Fruit fly (Drosophila melanogaster) whole organism, embryonic: Measurements from ENCODE around the gene CG42390.
A peak's percentile ranks its signal among the peaks of the same experiment; 100 is the strongest.

Experiments
- CG12744 ChIP-seq: fragments of 200-800 bp; sonication (Bioruptor generic); optimal IDR thresholded peaks from 2 replicates; lab custom pipeline; 2016; ENCODE audit warnings: missing biosample characterization, missing genetic modification characterization
- CG14667 ChIP-seq: fragments of 200-800 bp; sonication (Bioruptor generic); IDR thresholded peaks from 2 replicates; pipeline ENCODE4 v1.3.6; 2022; ENCODE audit warnings: missing biosample characterization, missing genetic modification characterization
- CG15269 ChIP-seq: fragments of 200-800 bp; sonication (Bioruptor generic); optimal IDR thresholded peaks from 2 replicates; lab custom pipeline; 2018; ENCODE audit warnings: missing biosample characterization, mild to moderate bottlenecking, missing genetic modification characterization, moderate library complexity
- CG17359 ChIP-seq: fragments of 200-800 bp; sonication (Bioruptor generic); optimal IDR thresholded peaks from 3 replicates; lab custom pipeline; 2018; ENCODE audit warnings: missing biosample characterization, mild to moderate bottlenecking, missing genetic modification characterization, moderate library complexity
- CG17361 ChIP-seq: fragments of 200-800 bp; sonication (Bioruptor generic); IDR thresholded peaks from 3 replicates; pipeline ENCODE4 v1.3.6; 2022; ENCODE audit warnings: missing biosample characterization, missing genetic modification characterization
- CG17802 ChIP-seq: fragments of 200-800 bp; sonication (Bioruptor generic); optimal IDR thresholded peaks from 2 replicates; lab custom pipeline; 2018; ENCODE audit warnings: missing biosample characterization, mild to moderate bottlenecking, missing genetic modification characterization, moderate library complexity
- CG2678 ChIP-seq: fragments of 200-800 bp; sonication (Bioruptor generic); optimal IDR thresholded peaks from 3 replicates; lab custom pipeline; 2019; ENCODE audit warnings: missing biosample characterization, mild to moderate bottlenecking, missing genetic modification characterization, moderate library complexity
- CG2712 ChIP-seq: fragments of 200-800 bp; optimal IDR thresholded peaks from 3 replicates; lab custom pipeline; 2019; ENCODE audit warnings: missing biosample characterization, mild to moderate bottlenecking, missing genetic modification characterization, moderate library complexity
- CG30403 ChIP-seq: fragments of 200-800 bp; sonication (Bioruptor generic); optimal IDR thresholded peaks from 3 replicates; lab custom pipeline; 2016; ENCODE audit warnings: missing biosample characterization, missing genetic modification characterization
- CG31441 ChIP-seq: fragments of 200-800 bp; sonication (Bioruptor generic); IDR thresholded peaks from 2 replicates; pipeline ENCODE4 v1.3.6; 2022; ENCODE audit warnings: missing biosample characterization, missing genetic modification characterization
- CG32532 ChIP-seq: fragments of 200-800 bp; sonication (Bioruptor generic); IDR thresholded peaks from 2 replicates; pipeline ENCODE4 v1.3.6; 2022; ENCODE audit warnings: missing biosample characterization, missing genetic modification characterization
- CG32772 ChIP-seq: fragments of 200-800 bp; sonication (Bioruptor generic); IDR thresholded peaks from 2 replicates; pipeline ENCODE4 v1.3.6; 2022; ENCODE audit warnings: missing biosample characterization, missing genetic modification characterization
- CG3847 ChIP-seq: fragments of 200-800 bp; sonication (Bioruptor generic); IDR thresholded peaks from 2 replicates; pipeline ENCODE4 v1.3.6; 2022; ENCODE audit warnings: missing biosample characterization, missing genetic modification characterization
- CG8924 ChIP-seq: fragments of 200-800 bp; optimal IDR thresholded peaks from 3 replicates; lab custom pipeline; 2019; ENCODE audit warnings: missing biosample characterization, mild to moderate bottlenecking, missing genetic modification characterization, moderate library complexity
- CG9437 ChIP-seq: fragments of 200-800 bp; sonication (Bioruptor generic); optimal IDR thresholded peaks from 2 replicates; lab custom pipeline; 2018; ENCODE audit warnings: missing biosample characterization, mild to moderate bottlenecking, missing genetic modification characterization
- CG9727 ChIP-seq: fragments of 200-800 bp; sonication (Bioruptor generic); optimal IDR thresholded peaks from 3 replicates; lab custom pipeline; 2017; ENCODE audit warnings: missing biosample characterization, mild to moderate bottlenecking, missing genetic modification characterization
- CTCF ChIP-seq: fragments of 200-800 bp; sonication (Bioruptor generic); optimal IDR thresholded peaks from 2 replicates; lab custom pipeline; 2017; ENCODE audit warnings: missing biosample characterization, mild to moderate bottlenecking, missing genetic modification characterization, moderate library complexity
- CoRest ChIP-seq: fragments of 200-800 bp; sonication (Bioruptor generic); optimal IDR thresholded peaks from 3 replicates; lab custom pipeline; 2018; ENCODE audit warnings: missing biosample characterization, mild to moderate bottlenecking, missing genetic modification characterization, moderate library complexity
- D19A ChIP-seq: fragments of 200-800 bp; optimal IDR thresholded peaks from 3 replicates; lab custom pipeline; 2019; ENCODE audit warnings: missing biosample characterization, mild to moderate bottlenecking, missing genetic modification characterization, moderate library complexity
- Deaf1 ChIP-seq: fragments of 200-800 bp; optimal IDR thresholded peaks from 3 replicates; lab custom pipeline; 2019; ENCODE audit warnings: missing biosample characterization, mild to moderate bottlenecking, missing genetic modification characterization, moderate library complexity
- Drgx ChIP-seq: fragments of 200-800 bp; sonication (Bioruptor generic); IDR thresholded peaks from 2 replicates; pipeline ENCODE4 v1.3.6; 2022; ENCODE audit warnings: missing biosample characterization, missing genetic modification characterization
- HLHmδ ChIP-seq: fragments of 200-800 bp; sonication (Bioruptor generic); optimal IDR thresholded peaks from 2 replicates; lab custom pipeline; 2018; ENCODE audit warnings: missing biosample characterization, mild to moderate bottlenecking, missing genetic modification characterization, moderate library complexity
- Hr51 ChIP-seq, 2 experiments: fragments of 200-800 bp; sonication (Bioruptor generic); optimal IDR thresholded peaks; 2 replicates in 1 of 2; 3 replicates in 1 of 2; lab custom pipeline; 2016 to 2018; ENCODE audit warnings: missing biosample characterization in 2 of 2, missing genetic modification characterization in 2 of 2, mild to moderate bottlenecking in 1 of 2, moderate library complexity in 1 of 2
- Hr78 ChIP-seq, 2 experiments: fragments of 200-800 bp in 1 of 2; fragments of >200 bp in 1 of 2; sonication (Bioruptor generic) in 1 of 2; optimal IDR thresholded peaks; 2 replicates each; lab custom pipeline; 2017 to 2019; ENCODE audit warnings: missing biosample characterization in 2 of 2, missing genetic modification characterization in 2 of 2, mild to moderate bottlenecking in 1 of 2, moderate library complexity in 1 of 2
- Lhr ChIP-seq: fragments of 200-800 bp; sonication (Bioruptor generic); optimal IDR thresholded peaks from 3 replicates; lab custom pipeline; 2017; ENCODE audit warnings: mild to moderate bottlenecking, missing biosample characterization, missing genetic modification reagents, missing genetic modification characterization
- Med ChIP-seq: fragments of 200-800 bp; sonication (Bioruptor generic); peaks from one replicate; lab custom pipeline; 2016; ENCODE audit warnings: missing biosample characterization, missing genetic modification characterization, mild to moderate bottlenecking, inconsistent platforms, moderate library complexity
- Meics ChIP-seq: fragments of 200-800 bp; sonication (Bioruptor generic); optimal IDR thresholded peaks from 2 replicates; lab custom pipeline; 2017; ENCODE audit warnings: missing biosample characterization, mild to moderate bottlenecking, missing genetic modification characterization
- Oli ChIP-seq: fragments of 200-800 bp; sonication (Bioruptor generic); optimal IDR thresholded peaks from 2 replicates; lab custom pipeline; 2018; ENCODE audit warnings: missing biosample characterization, mild to moderate bottlenecking, missing genetic modification characterization, moderate library complexity
- Ptx1 ChIP-seq: fragments of 200-800 bp; sonication (Bioruptor generic); IDR thresholded peaks from 2 replicates; pipeline ENCODE4 v1.3.6; 2022; ENCODE audit warnings: missing biosample characterization, missing genetic modification characterization
- Rfx ChIP-seq: fragments of 200-800 bp; sonication (Bioruptor generic); IDR thresholded peaks from 2 replicates; pipeline ENCODE4 v1.3.6; 2022; ENCODE audit warnings: missing biosample characterization, missing genetic modification characterization
- Sox100B ChIP-seq: fragments of 200-800 bp; sonication (Bioruptor generic); optimal IDR thresholded peaks from 3 replicates; lab custom pipeline; 2018; ENCODE audit warnings: missing biosample characterization, mild to moderate bottlenecking, missing genetic modification characterization
- Vsx1 ChIP-seq: fragments of 200-800 bp; sonication (Bioruptor generic); optimal IDR thresholded peaks from 2 replicates; lab custom pipeline; 2017; ENCODE audit warnings: missing biosample characterization, mild to moderate bottlenecking, missing genetic modification characterization, missing genetic modification reagents
- ap ChIP-seq: fragments of 200-800 bp; sonication (Bioruptor generic); IDR thresholded peaks from 2 replicates; pipeline ENCODE4 v1.3.6; 2022; ENCODE audit warnings: missing biosample characterization, missing genetic modification characterization
- bbx ChIP-seq: fragments of 200-800 bp; sonication (Bioruptor generic); IDR thresholded peaks from 2 replicates; pipeline ENCODE4 v1.3.6; 2022; ENCODE audit warnings: missing biosample characterization, missing genetic modification characterization; ENCODE audit not compliant: partially characterized antibody
- bcd ChIP-seq: fragments of 200-800 bp; sonication (Bioruptor generic); optimal IDR thresholded peaks from 2 replicates; lab custom pipeline; 2017; ENCODE audit warnings: missing biosample characterization, mild to moderate bottlenecking, missing genetic modification characterization
- crol ChIP-seq: fragments of 200-800 bp; sonication (Bioruptor generic); IDR thresholded peaks from 2 replicates; pipeline ENCODE4 v1.3.6; 2022; ENCODE audit warnings: missing biosample characterization, missing genetic modification characterization
- dmrt11E ChIP-seq: fragments of 200-800 bp; sonication (Bioruptor generic); optimal IDR thresholded peaks from 3 replicates; lab custom pipeline; 2018; ENCODE audit warnings: missing biosample characterization, mild to moderate bottlenecking, missing genetic modification characterization, moderate library complexity
- dmrt99B ChIP-seq: fragments of 200-800 bp; sonication (Bioruptor generic); optimal IDR thresholded peaks from 2 replicates; lab custom pipeline; 2018; ENCODE audit warnings: missing biosample characterization, mild to moderate bottlenecking, missing genetic modification characterization, moderate library complexity
- dysf ChIP-seq: fragments of 200-800 bp; sonication (Bioruptor generic); IDR thresholded peaks from 3 replicates; pipeline ENCODE4 v1.3.6; 2022; ENCODE audit warnings: missing biosample characterization, missing genetic modification characterization
- gem ChIP-seq: fragments of 200-800 bp; sonication (Bioruptor generic); optimal IDR thresholded peaks from 2 replicates; lab custom pipeline; 2019; ENCODE audit warnings: missing biosample characterization, mild to moderate bottlenecking, missing genetic modification characterization, moderate library complexity
- grau ChIP-seq: fragments of 200-800 bp; optimal IDR thresholded peaks from 3 replicates; lab custom pipeline; 2019; ENCODE audit warnings: missing biosample characterization, mild to moderate bottlenecking, missing genetic modification characterization, moderate library complexity
- gsb ChIP-seq: fragments of 200-800 bp; sonication (Bioruptor generic); IDR thresholded peaks from 2 replicates; pipeline ENCODE4 v1.3.6; 2022; ENCODE audit warnings: missing biosample characterization, missing genetic modification characterization
- ind ChIP-seq: fragments of 200-800 bp; sonication (Bioruptor generic); optimal IDR thresholded peaks from 3 replicates; lab custom pipeline; 2016; ENCODE audit warnings: missing biosample characterization, missing genetic modification characterization
- row ChIP-seq: fragments of 200-800 bp; sonication (Bioruptor generic); IDR thresholded peaks from 3 replicates; pipeline ENCODE4 v1.3.6; 2022; ENCODE audit warnings: missing biosample characterization, missing genetic modification characterization
- sens ChIP-seq: fragments of 200-800 bp; sonication (Bioruptor generic); peaks from one replicate; lab custom pipeline; 2016; ENCODE audit warnings: missing biosample characterization, missing genetic modification characterization
- so ChIP-seq: fragments of 200-800 bp; sonication (Bioruptor generic); IDR thresholded peaks from 3 replicates; pipeline ENCODE4 v1.3.6; 2022; ENCODE audit warnings: missing biosample characterization, missing genetic modification characterization
- stwl ChIP-seq: fragments of 200-800 bp; sonication (Bioruptor generic); optimal IDR thresholded peaks from 3 replicates; lab custom pipeline; 2018; ENCODE audit warnings: missing biosample characterization, mild to moderate bottlenecking, missing genetic modification characterization, moderate library complexity
- tap ChIP-seq: fragments of 200-800 bp; optimal IDR thresholded peaks from 3 replicates; lab custom pipeline; 2019; ENCODE audit warnings: missing biosample characterization, mild to moderate bottlenecking, missing genetic modification characterization, moderate library complexity
- tio ChIP-seq: fragments of 200-800 bp; sonication (Bioruptor generic); optimal IDR thresholded peaks from 2 replicates; lab custom pipeline; 2017; ENCODE audit warnings: missing biosample characterization, missing genetic modification characterization, inconsistent platforms
- unpg ChIP-seq: fragments of 200-800 bp; sonication (Bioruptor generic); optimal IDR thresholded peaks from 3 replicates; lab custom pipeline; 2018; ENCODE audit warnings: missing biosample characterization, mild to moderate bottlenecking, missing genetic modification characterization, moderate library complexity
- wor ChIP-seq: fragments of 200-800 bp; sonication (Bioruptor generic); IDR thresholded peaks from 2 replicates; pipeline ENCODE4 v1.3.6; 2022; ENCODE audit warnings: missing biosample characterization, missing genetic modification characterization

The CG42390 gene

dm6 chr3R:22123347-22123746 is 3.5 kb downstream of the CG42390 start (continued):
- TF ChIP-seq unpg (GFP tag; lab: Kevin White, UChicago) (peak; percentile 22), Sox100B (GFP tag; lab: Kevin White, UChicago) (peak; percentile 22), so (GFP tag; lab: Robert Waterston, UW) (0 out of 3 replicates have a peak, but pooled peaks have one; percentile 35), Ptx1 (GFP tag; lab: Robert Waterston, UW) (0 out of 2 replicates have a peak, but pooled peaks have one; percentile 12), Drgx (GFP tag; lab: Robert Waterston, UW) (0 out of 2 replicates have a peak, but pooled peaks have one; percentile 20), CG15269 (tag; lab: Kevin White, UChicago) (peak; percentile 39), CG14667 (no peak), tio (GFP tag; lab: Kevin White, UChicago) (peak; percentile 20), ap (GFP tag; lab: Robert Waterston, UW) (0 out of 2 replicates have a peak, but pooled peaks have one; percentile 35), row (GFP tag; lab: Robert Waterston, UW) (peak; percentile 49), CG2678 (tag; lab: Kevin White, UChicago) (peak; percentile 54), CG3847 (GFP tag; lab: Robert Waterston, UW) (peak; percentile 34; the same call in 1 of the 2 replicates), CG17359 (tag; lab: Kevin White, UChicago) (peak; percentile 21), dysf (GFP tag; lab: Robert Waterston, UW) (0 out of 3 replicates have a peak, but pooled peaks have one; percentile 43), dmrt11E (tag; lab: Kevin White, UChicago) (peak; percentile 34), CG30403 (GFP tag; lab: Kevin White, UChicago) (peak; percentile 2), CG17361 (GFP tag; lab: Robert Waterston, UW) (peak; percentile 53; the same call in 2 of the 3 replicates), CG32532 (GFP tag; lab: Robert Waterston, UW) (0 out of 2 replicates have a peak, but pooled peaks have one; percentile 45), CoRest (tag; lab: Kevin White, UChicago) (peak; percentile 38), Hr51 (GFP tag; optimal IDR thresholded peaks at IDR 0.05; lab: Kevin White, UChicago) (peak in 1 of 2 experiments; percentile 24), sens (GFP tag; lab: Kevin White, UChicago) (peak; percentile 58), Lhr (no peak), grau (tag; lab: Kevin White, UChicago) (peak; percentile 41), wor (GFP tag; lab: Robert Waterston, UW) (0 out of 2 replicates have a peak, but pooled peaks have one; percentile 12), CG12744 (GFP tag; lab: Kevin White, UChicago) (no peak), Meics (peak; percentile 56), bcd (GFP tag; lab: Kevin White, UChicago) (peak; percentile 9), D19A (tag; lab: Kevin White, UChicago) (peak; percentile 23), CG8924 (tag; lab: Kevin White, UChicago) (peak; percentile 2), CG31441 (GFP tag; lab: Robert Waterston, UW) (peak; percentile 52), Med (GFP tag; lab: Kevin White, UChicago) (peak; percentile 16), gem (peak; percentile 55), ind (peak; percentile 40), CG9727 (GFP tag; lab: Kevin White, UChicago) (peak; percentile 7), tap (tag; lab: Kevin White, UChicago) (peak; percentile 26), CTCF (GFP tag; lab: Kevin White, UChicago) (no peak), CG9437 (peak; percentile 42), dmrt99B (peak; percentile 42), Oli (tag; lab: Kevin White, UChicago) (peak; percentile 37)

dm6 chr3R:22124863-22125262 is 5.0 kb downstream of the CG42390 start:
- TF ChIP-seq bbx (GFP tag; lab: Robert Waterston, UW) (0 out of 2 replicates have a peak, but pooled peaks have one; percentile 24), Vsx1 (peak; percentile 20), crol (GFP tag; lab: Robert Waterston, UW) (peak; percentile 67), CG32532 (GFP tag; lab: Robert Waterston, UW) (peak; percentile 38; the same call in 1 of the 2 replicates), CG17802 (tag; lab: Kevin White, UChicago) (no peak), Meics (no peak), stwl (peak; percentile 26), Deaf1 (tag; lab: Kevin White, UChicago) (peak; percentile 24), Rfx (GFP tag; lab: Robert Waterston, UW) (no peak), CG32772 (no peak), gsb (GFP tag; lab: Robert Waterston, UW) (peak; percentile 11; the same call in 1 of the 2 replicates), Hr78 (GFP tag; optimal IDR thresholded peaks at IDR 0.05; lab: Kevin White, UChicago) (peak in 1 of 2 experiments; percentile 46), HLHmδ (GFP tag; lab: Kevin White, UChicago) (peak; percentile 40), CG2712 (tag; lab: Kevin White, UChicago) (no peak)
